Worm (Caenorhabditis elegans) whole organism, L4/young adult: ENCODE results near the gene C08A9.10.

Source experiments
- W03F9.2 ChIP-seq: fragments of 150-350 bp; optimal IDR thresholded peaks from 2 replicates; lab custom pipeline; 2014; ENCODE audit warnings: missing biosample characterization, missing genetic modification characterization
- dao-5 ChIP-seq: sonication (generic microtip); optimal IDR thresholded peaks from 2 replicates; lab custom pipeline; 2016; ENCODE audit warnings: missing genotype, missing genetic modification characterization, moderate library complexity, missing compliant biosample characterization
- him-1 ChIP-seq: sonication (generic microtip); optimal IDR thresholded peaks from 2 replicates; lab custom pipeline; 2016; ENCODE audit warnings: missing genotype, missing genetic modification reagents, missing genetic modification characterization, missing compliant biosample characterization

ce11 chrX:17034193-17034592 lies 46.8 kb upstream of the C08A9.10 start:
- TF ChIP-seq him-1 (no peak), W03F9.2 (tag; lab: Kevin White, UChicago) (no peak), dao-5 (tag; lab: Kevin White, UChicago) (no peak)
